Worm (Caenorhabditis elegans): ENCODE measurements around the gene mcm-6.

The mcm-6 gene

ce11 chrIII:9766175-9766574, 28.0 kb upstream of the mcm-6 start, which contains the start of gene cbp-1:
TSS of gene cbp-1 (plus strand) at chrIII:9766509.
- TF ChIP-seq ceh-48 (tag; optimal IDR thresholded peaks at IDR 0.05) (peak; percentile 86), unc-55 (GFP tag; optimal IDR thresholded peaks at IDR 0.05) (peak; percentile 32), nfya-1 (tag; optimal IDR thresholded peaks at IDR 0.05) (peak; percentile 57), pax-1 (tag; optimal IDR thresholded peaks at IDR 0.05) (peak; percentile 13), ceh-31 (tag; optimal IDR thresholded peaks at IDR 0.05) (peak; percentile 41), gmeb-2 (tag; optimal IDR thresholded peaks at IDR 0.05) (no peak), unc-86 (tag; optimal IDR thresholded peaks at IDR 0.05) (no peak)

ce11 chrIII:9767095-9767494, 27.1 kb upstream of the mcm-6 start:
- no peak for TF ChIP-seq rnt-1 (tag; optimal IDR thresholded peaks at IDR 0.05)
- TF ChIP-seq mec-3 (tag; optimal IDR thresholded peaks at IDR 0.05; ENCODE audit: borderline replicate concordance), result peak; percentile 37
- TF ChIP-seq ref-2 (tag; optimal IDR thresholded peaks at IDR 0.05), result peak; percentile 43

ce11 chrIII:9768023-9768422, 26.1 kb upstream of the mcm-6 start:
- TF ChIP-seq ceh-22 (tag; optimal IDR thresholded peaks at IDR 0.05) (no peak), hlh-8 (tag; optimal IDR thresholded peaks at IDR 0.05) (no peak), ceh-34 (tag; optimal IDR thresholded peaks at IDR 0.05) (no peak), unc-42 (tag; optimal IDR thresholded peaks at IDR 0.05) (no peak), pqm-1 (tag; optimal IDR thresholded peaks at IDR 0.05) (no peak), ztf-16 (tag; optimal IDR thresholded peaks at IDR 0.05) (no peak), hlh-13 (GFP tag; optimal IDR thresholded peaks at IDR 0.05) (no peak), sox-2 (GFP tag; IDR thresholded peaks at IDR 0.05) (no peak), ets-4 (tag; optimal IDR thresholded peaks at IDR 0.05) (no peak), nhr-232 (tag; optimal IDR thresholded peaks at IDR 0.05) (no peak), ttx-3 (tag; optimal IDR thresholded peaks at IDR 0.05) (no peak), zip-5 (tag; optimal IDR thresholded peaks at IDR 0.05) (no peak), sox-4 (tag; optimal IDR thresholded peaks at IDR 0.05) (no peak), lin-11 (tag; optimal IDR thresholded peaks at IDR 0.05) (no peak), ceh-31 (tag; optimal IDR thresholded peaks at IDR 0.05) (no peak), hlh-6 (tag; optimal IDR thresholded peaks at IDR 0.05) (no peak), unc-86 (tag; optimal IDR thresholded peaks at IDR 0.05) (no peak), Y22D7AL.16 (tag; optimal IDR thresholded peaks at IDR 0.05) (no peak), ceh-9 (tag; optimal IDR thresholded peaks at IDR 0.05) (no peak), pha-2 (tag; optimal IDR thresholded peaks at IDR 0.05) (no peak)

ce11 chrIII:9770590-9770989, 23.6 kb upstream of the mcm-6 start:
- TF ChIP-seq gmeb-2 (tag; optimal IDR thresholded peaks at IDR 0.05) (no peak), hlh-30 (tag; optimal IDR thresholded peaks at IDR 0.05; ENCODE audit: insufficient read depth) (no peak), K02D7.2 (tag; optimal IDR thresholded peaks at IDR 0.05) (no peak), C38D4.7 (GFP tag; optimal IDR thresholded peaks at IDR 0.05) (no peak)

- TF ChIP-seq ceh-45 (GFP tag; IDR thresholded peaks at IDR 0.05), result no peak
Measured at ce11 chrIII:9772394-9772793, 21.8 kb upstream of the mcm-6 start.

ce11 chrIII:9775916-9776315, 18.3 kb upstream of the mcm-6 start:
- TF ChIP-seq mec-3 (tag; optimal IDR thresholded peaks at IDR 0.05; ENCODE audit: borderline replicate concordance), result no peak
- TF ChIP-seq madf-2 (tag; optimal IDR thresholded peaks at IDR 0.05), result no peak
- TF ChIP-seq ceh-30 (tag; optimal IDR thresholded peaks at IDR 0.05), result no peak
- no peak for TF ChIP-seq eyg-1 (tag; optimal IDR thresholded peaks at IDR 0.05)
